Fruit fly (Drosophila melanogaster) whole organism, embryonic: Measurements from ENCODE around the gene CG9133.

Experiments
- Abd-B ChIP-seq: fragments of 200-800 bp; sonication (Bioruptor generic); optimal IDR thresholded peaks from 2 replicates; lab custom pipeline; 2018; ENCODE audit warnings: missing biosample characterization, mild to moderate bottlenecking, missing genetic modification characterization, moderate library complexity
- Blimp-1 ChIP-seq: fragments of 200-800 bp; sonication (Bioruptor generic); optimal IDR thresholded peaks from 3 replicates; lab custom pipeline; 2018; ENCODE audit warnings: missing biosample characterization, missing genetic modification characterization, mild to moderate bottlenecking, moderate library complexity, missing genetic modification reagents
- CG10543 ChIP-seq: fragments of 200-800 bp; sonication (Bioruptor generic); optimal IDR thresholded peaks from 3 replicates; lab custom pipeline; 2017; ENCODE audit warnings: missing biosample characterization, mild to moderate bottlenecking, missing genetic modification characterization, moderate library complexity
- CG10979 ChIP-seq: fragments of 200-800 bp; sonication (Bioruptor generic); optimal IDR thresholded peaks from 2 replicates; lab custom pipeline; 2018; ENCODE audit warnings: missing biosample characterization, mild to moderate bottlenecking, missing genetic modification characterization, moderate library complexity
- CG11695 ChIP-seq: fragments of 200-800 bp; sonication (Bioruptor generic); IDR thresholded peaks from 3 replicates; pipeline ENCODE4 v1.3.6; 2022; ENCODE audit warnings: missing biosample characterization, missing genetic modification characterization
- CG12769 ChIP-seq: fragments of 200-800 bp; sonication (Bioruptor generic); optimal IDR thresholded peaks from 2 replicates; lab custom pipeline; 2019; ENCODE audit warnings: missing biosample characterization, mild to moderate bottlenecking, missing genetic modification characterization, moderate library complexity
- CG13287 ChIP-seq: fragments of 200-800 bp; sonication (Bioruptor generic); IDR thresholded peaks from 2 replicates; pipeline ENCODE4 v1.3.6; 2022; ENCODE audit warnings: missing biosample characterization, missing genetic modification characterization; ENCODE audit not compliant: partially characterized antibody
- CG13296 ChIP-seq: fragments of 200-800 bp; sonication (Bioruptor generic); optimal IDR thresholded peaks from 3 replicates; lab custom pipeline; 2018; ENCODE audit warnings: missing biosample characterization, mild to moderate bottlenecking, missing genetic modification characterization
- CG14441 ChIP-seq: fragments of 200-800 bp; sonication (Bioruptor generic); IDR thresholded peaks from 2 replicates; pipeline ENCODE4 v1.3.6; 2022; ENCODE audit warnings: missing biosample characterization, missing genetic modification characterization
- CG15011 ChIP-seq: fragments of 200-800 bp; sonication (Bioruptor generic); optimal IDR thresholded peaks from 3 replicates; lab custom pipeline; 2018; ENCODE audit warnings: missing biosample characterization, mild to moderate bottlenecking, missing genetic modification characterization
- CG17385 ChIP-seq: fragments of 200-800 bp; sonication (Bioruptor generic); optimal IDR thresholded peaks from 3 replicates; lab custom pipeline; 2018; ENCODE audit warnings: missing biosample characterization, mild to moderate bottlenecking, missing genetic modification characterization
- CG1792 ChIP-seq: fragments of 200-800 bp; sonication (Bioruptor generic); optimal IDR thresholded peaks from 2 replicates; lab custom pipeline; 2016; ENCODE audit warnings: missing biosample characterization, missing genetic modification characterization
- CG2129 ChIP-seq: fragments of 200-800 bp; sonication (Bioruptor generic); IDR thresholded peaks from 2 replicates; pipeline ENCODE4 v1.3.6; 2022; ENCODE audit warnings: missing biosample characterization, missing genetic modification characterization; ENCODE audit not compliant: partially characterized antibody
- CG30403 ChIP-seq: fragments of 200-800 bp; sonication (Bioruptor generic); optimal IDR thresholded peaks from 3 replicates; lab custom pipeline; 2016; ENCODE audit warnings: missing biosample characterization, missing genetic modification characterization
- CG3847 ChIP-seq: fragments of 200-800 bp; sonication (Bioruptor generic); IDR thresholded peaks from 2 replicates; pipeline ENCODE4 v1.3.6; 2022; ENCODE audit warnings: missing biosample characterization, missing genetic modification characterization
- CG5180 ChIP-seq: fragments of 200-800 bp; sonication (Bioruptor generic); optimal IDR thresholded peaks from 3 replicates; lab custom pipeline; 2017; ENCODE audit warnings: missing biosample characterization, missing genetic modification characterization, mild to moderate bottlenecking, moderate library complexity, missing genetic modification reagents
- CG6254 ChIP-seq: fragments of 200-800 bp; sonication (Bioruptor generic); optimal IDR thresholded peaks from 3 replicates; lab custom pipeline; 2017; ENCODE audit warnings: mild to moderate bottlenecking, missing biosample characterization, missing genetic modification reagents, missing genetic modification characterization
- CG6765 ChIP-seq: fragments of 200-800 bp; sonication (Bioruptor generic); optimal IDR thresholded peaks from 3 replicates; lab custom pipeline; 2017; ENCODE audit warnings: missing biosample characterization, mild to moderate bottlenecking, missing genetic modification characterization
- CG9817 ChIP-seq: fragments of 200-800 bp; sonication (Bioruptor generic); optimal IDR thresholded peaks from 2 replicates; lab custom pipeline; 2018; ENCODE audit warnings: missing biosample characterization, mild to moderate bottlenecking, missing genetic modification characterization, moderate library complexity
- CG9932 ChIP-seq: fragments of 200-800 bp; sonication (Bioruptor generic); IDR thresholded peaks from 2 replicates; pipeline ENCODE4 v1.3.6; 2022; ENCODE audit warnings: missing biosample characterization, missing genetic modification characterization
- D19A ChIP-seq: fragments of 200-800 bp; optimal IDR thresholded peaks from 3 replicates; lab custom pipeline; 2019; ENCODE audit warnings: missing biosample characterization, mild to moderate bottlenecking, missing genetic modification characterization, moderate library complexity
- Deaf1 ChIP-seq: fragments of 200-800 bp; optimal IDR thresholded peaks from 3 replicates; lab custom pipeline; 2019; ENCODE audit warnings: missing biosample characterization, mild to moderate bottlenecking, missing genetic modification characterization, moderate library complexity
- Drgx ChIP-seq: fragments of 200-800 bp; sonication (Bioruptor generic); IDR thresholded peaks from 2 replicates; pipeline ENCODE4 v1.3.6; 2022; ENCODE audit warnings: missing biosample characterization, missing genetic modification characterization
- E2f1 ChIP-seq: fragments of 200-800 bp; sonication (Bioruptor generic); IDR thresholded peaks from 2 replicates; pipeline ENCODE4 v1.3.6; 2022; ENCODE audit warnings: missing biosample characterization, missing genetic modification characterization
- Eip74EF ChIP-seq, 2 experiments: fragments of 200-800 bp in 1 of 2; fragments of >200 bp in 1 of 2; sonication (Bioruptor generic) in 1 of 2; optimal IDR thresholded peaks; 2 replicates each; lab custom pipeline; 2017 to 2019; ENCODE audit warnings: missing biosample characterization in 2 of 2, missing genetic modification characterization in 2 of 2, mild to moderate bottlenecking in 1 of 2, moderate library complexity in 1 of 2
- Hey ChIP-seq: fragments of 200-800 bp; sonication (Bioruptor generic); optimal IDR thresholded peaks from 3 replicates; lab custom pipeline; 2018; ENCODE audit warnings: missing biosample characterization, mild to moderate bottlenecking, missing genetic modification characterization
- Hmr ChIP-seq: fragments of 200-800 bp; sonication (Bioruptor generic); optimal IDR thresholded peaks from 3 replicates; lab custom pipeline; 2017; ENCODE audit warnings: mild to moderate bottlenecking, missing biosample characterization, missing genetic modification reagents, missing genetic modification characterization
- Hr39 ChIP-seq: fragments of >200 bp; optimal IDR thresholded peaks from 2 replicates; lab custom pipeline; 2017
- Jarid2 ChIP-seq: fragments of 200-800 bp; sonication (Bioruptor generic); optimal IDR thresholded peaks from 3 replicates; lab custom pipeline; 2017; ENCODE audit warnings: mild to moderate bottlenecking, missing biosample characterization, missing genetic modification reagents, missing genetic modification characterization
- Max ChIP-seq: fragments of 200-800 bp; sonication (Bioruptor generic); optimal IDR thresholded peaks from 2 replicates; lab custom pipeline; 2016; ENCODE audit warnings: missing biosample characterization, mild to moderate bottlenecking, missing genetic modification characterization
- Med ChIP-seq: fragments of 200-800 bp; sonication (Bioruptor generic); peaks from one replicate; lab custom pipeline; 2016; ENCODE audit warnings: missing biosample characterization, missing genetic modification characterization, mild to moderate bottlenecking, inconsistent platforms, moderate library complexity
- Meics ChIP-seq: fragments of 200-800 bp; sonication (Bioruptor generic); optimal IDR thresholded peaks from 2 replicates; lab custom pipeline; 2017; ENCODE audit warnings: missing biosample characterization, mild to moderate bottlenecking, missing genetic modification characterization
- Ptx1 ChIP-seq: fragments of 200-800 bp; sonication (Bioruptor generic); IDR thresholded peaks from 2 replicates; pipeline ENCODE4 v1.3.6; 2022; ENCODE audit warnings: missing biosample characterization, missing genetic modification characterization
- Rfx ChIP-seq: fragments of 200-800 bp; sonication (Bioruptor generic); IDR thresholded peaks from 2 replicates; pipeline ENCODE4 v1.3.6; 2022; ENCODE audit warnings: missing biosample characterization, missing genetic modification characterization
- Side ChIP-seq: fragments of 200-800 bp; sonication (Bioruptor generic); optimal IDR thresholded peaks from 2 replicates; lab custom pipeline; 2016; ENCODE audit warnings: missing biosample characterization, missing genetic modification characterization
- Sox102F ChIP-seq: fragments of 200-800 bp; sonication (Bioruptor generic); optimal IDR thresholded peaks from 2 replicates; lab custom pipeline; 2018; ENCODE audit warnings: missing biosample characterization, mild to moderate bottlenecking, missing genetic modification characterization, moderate library complexity
- Trl ChIP-seq, 3 experiments: fragments of >200 bp in 2 of 3; fragments of 200-800 bp in 1 of 3; sonication (Bioruptor generic) in 1 of 3; optimal IDR thresholded peaks; 2 replicates in 1 of 3; 3 replicates in 2 of 3; lab custom pipeline; 2016 to 2017; ENCODE audit warnings: missing biosample characterization in 1 of 3, missing genetic modification characterization in 1 of 3
- bab2 ChIP-seq: fragments of 200-800 bp; sonication (Bioruptor generic); optimal IDR thresholded peaks from 2 replicates; lab custom pipeline; 2016; ENCODE audit warnings: missing biosample characterization, missing genetic modification characterization
- cad ChIP-seq: fragments of >200 bp; optimal IDR thresholded peaks from 2 replicates; lab custom pipeline; 2017; ENCODE audit warnings: missing biosample characterization, missing genetic modification characterization
- chinmo ChIP-seq: fragments of 200-800 bp; sonication (Bioruptor generic); IDR thresholded peaks from 4 replicates; pipeline ENCODE4 v1.3.6; 2022; ENCODE audit warnings: missing biosample characterization, missing genetic modification characterization; ENCODE audit not compliant: partially characterized antibody
- kni ChIP-seq: fragments of 200-800 bp; sonication (Bioruptor generic); optimal IDR thresholded peaks from 3 replicates; lab custom pipeline; 2017; ENCODE audit warnings: mild to moderate bottlenecking, missing biosample characterization, missing genetic modification reagents, missing genetic modification characterization
- nom ChIP-seq: fragments of 200-800 bp; sonication (Bioruptor generic); optimal IDR thresholded peaks from 2 replicates; lab custom pipeline; 2017; ENCODE audit warnings: missing biosample characterization, missing genetic modification characterization, mild to moderate bottlenecking, moderate library complexity, missing genetic modification reagents
- oc ChIP-seq: fragments of 200-800 bp; sonication (Bioruptor generic); optimal IDR thresholded peaks from 2 replicates; lab custom pipeline; 2018; ENCODE audit warnings: missing biosample characterization, mild to moderate bottlenecking, missing genetic modification characterization, moderate library complexity
- odd ChIP-seq: fragments of 200-800 bp; sonication (Bioruptor generic); optimal IDR thresholded peaks from 2 replicates; lab custom pipeline; 2017; ENCODE audit warnings: missing biosample characterization, mild to moderate bottlenecking, missing genetic modification characterization
- org-1 ChIP-seq: fragments of 200-800 bp; sonication (Bioruptor generic); optimal IDR thresholded peaks from 2 replicates; lab custom pipeline; 2017; ENCODE audit warnings: missing biosample characterization, missing genetic modification characterization
- sens ChIP-seq: fragments of 200-800 bp; sonication (Bioruptor generic); peaks from one replicate; lab custom pipeline; 2016; ENCODE audit warnings: missing biosample characterization, missing genetic modification characterization
- ttk ChIP-seq: fragments of 200-800 bp; sonication (Bioruptor generic); IDR thresholded peaks from 2 replicates; pipeline ENCODE4 v2.1.2; 2022; ENCODE audit warnings: missing biosample characterization, missing genetic modification characterization
- z ChIP-seq: fragments of 200-800 bp; sonication (Bioruptor generic); IDR thresholded peaks from 3 replicates; pipeline ENCODE4 v1.3.6; 2022; ENCODE audit warnings: missing biosample characterization, missing genetic modification characterization
- zen2 ChIP-seq: fragments of 200-800 bp; sonication (Bioruptor generic); IDR thresholded peaks from 3 replicates; pipeline ENCODE4 v1.3.6; 2022; ENCODE audit warnings: missing biosample characterization, missing genetic modification characterization; ENCODE audit not compliant: partially characterized antibody

The CG9133 gene

dm6 chr3L:1256061-1256780 lies 4.4 kb downstream of the CG9133 start, which contains the start of gene tfc:
tfc (plus strand) TSS chr3L:1256449.
- TF ChIP-seq D19A (no peak), Deaf1 (tag; lab: Kevin White, UChicago) (peak; percentile 90), Side (GFP tag; lab: Kevin White, UChicago) (no peak), CG13287 (GFP tag; lab: Robert Waterston, UW) (0 out of 2 replicates have a peak, but pooled peaks have one; percentile 20), oc (tag; lab: Kevin White, UChicago) (peak; percentile 18), Hr39 (lab: Kevin White, UChicago) (no peak), CG11695 (GFP tag; lab: Robert Waterston, UW) (no peak), CG6254 (no peak), Eip74EF (GFP tag; optimal IDR thresholded peaks at IDR 0.05; lab: Kevin White, UChicago) (peak in 1 of 2 experiments; percentile 14), Jarid2 (GFP tag; lab: Kevin White, UChicago) (peak; percentile 64), nom (GFP tag; lab: Kevin White, UChicago) (peak; percentile 55), CG10543 (GFP tag; lab: Kevin White, UChicago) (peak; percentile 4), z (peak; percentile 81; the same call in 2 of the 3 replicates), Blimp-1 (GFP tag; lab: Kevin White, UChicago) (peak; percentile 89), CG5180 (peak; percentile 83), odd (GFP tag; lab: Kevin White, UChicago) (peak; percentile 6), CG6765 (GFP tag; lab: Kevin White, UChicago) (no peak), zen2 (0 out of 3 replicates have a peak, but pooled peaks have one; percentile 19), ttk (GFP tag; lab: Robert Waterston, UW) (no peak), Hey (no peak), CG3847 (GFP tag; lab: Robert Waterston, UW) (no peak), sens (peak; percentile 18), Ptx1 (no peak), CG12769 (peak; percentile 67), Drgx (GFP tag; lab: Robert Waterston, UW) (0 out of 2 replicates have a peak, but pooled peaks have one; percentile 33), Trl (optimal IDR thresholded peaks at IDR 0.05; lab: Kevin White, UChicago) (peak; percentile 11 to 22), Trl (GFP tag; optimal IDR thresholded peaks at IDR 0.05; lab: Kevin White, UChicago) (no peak), Med (GFP tag; lab: Kevin White, UChicago) (peak; percentile 42), chinmo (peak; percentile 86; the same call in 2 of the 4 replicates), kni (GFP tag; lab: Kevin White, UChicago) (peak; percentile 65), Sox102F (no peak), CG15011 (GFP tag; lab: Kevin White, UChicago) (no peak)
- TF ChIP-seq, all 482 proteins: peak for 19

DNA sequence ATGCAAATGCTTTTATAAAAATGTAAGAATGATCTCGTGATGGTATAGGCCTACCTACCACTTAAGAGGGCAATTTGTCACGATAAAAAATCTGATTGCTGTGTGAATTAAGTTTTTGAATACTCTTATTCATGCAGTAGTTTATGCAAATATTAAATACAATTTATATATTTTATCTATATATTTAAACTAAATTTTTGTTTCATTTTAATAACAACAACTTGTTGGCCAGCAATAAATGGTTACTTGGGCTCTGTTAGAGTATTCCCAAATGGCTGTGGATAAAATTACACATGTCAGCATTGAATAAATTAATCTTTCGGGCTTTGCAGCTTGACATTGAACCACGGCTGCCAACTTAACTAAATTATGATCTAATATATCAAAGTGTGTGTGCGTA lies 6.7 kb downstream of the CG9133 start:
- TF ChIP-seq org-1 (GFP tag; lab: Kevin White, UChicago) = no peak
- TF ChIP-seq CG1792 (GFP tag; lab: Kevin White, UChicago) = no peak
- no peak for TF ChIP-seq CG9817 (tag; lab: Kevin White, UChicago)
- TF ChIP-seq Hmr = peak; percentile 8
- TF ChIP-seq CG17385 (GFP tag; lab: Kevin White, UChicago) = peak; percentile 15
- peak; percentile 34 for TF ChIP-seq Meics (GFP tag; lab: Kevin White, UChicago)
- no peak for TF ChIP-seq CG2129 (GFP tag; lab: Robert Waterston, UW)
- TF ChIP-seq CG14441 (GFP tag; lab: Robert Waterston, UW) = peak; percentile 41; the same call in 1 of the 2 replicates
- TF ChIP-seq CG9932 (GFP tag; lab: Robert Waterston, UW) = peak; percentile 51
- peak; percentile 51 for TF ChIP-seq Rfx (GFP tag; lab: Robert Waterston, UW)
- TF ChIP-seq Max = no peak
- no peak for TF ChIP-seq cad (GFP tag; lab: Kevin White, UChicago)
- no peak for TF ChIP-seq CG10979
- no peak for TF ChIP-seq bab2
- TF ChIP-seq CG13296 (GFP tag; lab: Kevin White, UChicago) = peak; percentile 37
- peak; percentile 4 for TF ChIP-seq Abd-B (GFP tag; lab: Kevin White, UChicago)
- peak; percentile 35 for TF ChIP-seq E2f1
- peak; percentile 18 for TF ChIP-seq CG30403 (GFP tag; lab: Kevin White, UChicago)
